Fruit fly (Drosophila melanogaster) whole organism, embryonic: ENCODE measurements around the gene tank.

ENCODE experiments used
- Asciz ChIP-seq: fragments of 200-800 bp; sonication (Bioruptor generic); optimal IDR thresholded peaks from 2 replicates; lab custom pipeline; 2017; ENCODE audit warnings: missing biosample characterization, mild to moderate bottlenecking, missing genetic modification characterization, missing genetic modification reagents
- Awh ChIP-seq: fragments of 200-800 bp; sonication (Bioruptor generic); IDR thresholded peaks from 2 replicates; pipeline ENCODE4, ENCODE4 v1.3.6; 2022; ENCODE audit warnings: missing biosample characterization, missing genetic modification characterization
- CG10979 ChIP-seq: fragments of 200-800 bp; sonication (Bioruptor generic); optimal IDR thresholded peaks from 2 replicates; lab custom pipeline; 2018; ENCODE audit warnings: missing biosample characterization, mild to moderate bottlenecking, missing genetic modification characterization, moderate library complexity
- CG11560 ChIP-seq: fragments of 200-800 bp; sonication (Bioruptor generic); IDR thresholded peaks from 3 replicates; pipeline ENCODE4 v1.3.6; 2022; ENCODE audit warnings: missing biosample characterization, missing genetic modification characterization
- CG13894 ChIP-seq: fragments of 200-800 bp; sonication (Bioruptor generic); optimal IDR thresholded peaks from 3 replicates; lab custom pipeline; 2018; ENCODE audit warnings: missing biosample characterization, mild to moderate bottlenecking, missing genetic modification characterization, moderate library complexity
- CG1529 ChIP-seq: fragments of 200-800 bp; sonication (Bioruptor generic); optimal IDR thresholded peaks from 3 replicates; lab custom pipeline; 2018; ENCODE audit warnings: missing biosample characterization, missing genetic modification characterization
- CG1647 ChIP-seq: fragments of 200-800 bp; sonication (Bioruptor generic); optimal IDR thresholded peaks from 3 replicates; lab custom pipeline; 2016; ENCODE audit warnings: missing biosample characterization, missing genetic modification characterization
- CG16815 ChIP-seq: fragments of 200-800 bp; sonication (Bioruptor generic); optimal IDR thresholded peaks from 3 replicates; lab custom pipeline; 2017; ENCODE audit warnings: missing biosample characterization, mild to moderate bottlenecking, missing genetic modification characterization
- CG17829 ChIP-seq: fragments of 200-800 bp; optimal IDR thresholded peaks from 2 replicates; lab custom pipeline; 2019; ENCODE audit warnings: missing biosample characterization, mild to moderate bottlenecking, missing genetic modification characterization, moderate library complexity
- CG18476 ChIP-seq: fragments of 200-800 bp; sonication (Bioruptor generic); optimal IDR thresholded peaks from 2 replicates; lab custom pipeline; 2016; ENCODE audit warnings: missing biosample characterization, mild to moderate bottlenecking, missing genetic modification characterization
- CG31388 ChIP-seq: fragments of 200-800 bp; sonication (Bioruptor generic); optimal IDR thresholded peaks from 2 replicates; lab custom pipeline; 2016; ENCODE audit warnings: missing biosample characterization, missing genetic modification characterization
- CG31441 ChIP-seq: fragments of 200-800 bp; sonication (Bioruptor generic); IDR thresholded peaks from 2 replicates; pipeline ENCODE4 v1.3.6; 2022; ENCODE audit warnings: missing biosample characterization, missing genetic modification characterization
- CG32772 ChIP-seq: fragments of 200-800 bp; sonication (Bioruptor generic); IDR thresholded peaks from 2 replicates; pipeline ENCODE4 v1.3.6; 2022; ENCODE audit warnings: missing biosample characterization, missing genetic modification characterization
- CG3407 ChIP-seq: fragments of 200-800 bp; sonication (Bioruptor generic); optimal IDR thresholded peaks from 2 replicates; lab custom pipeline; 2018; ENCODE audit warnings: missing biosample characterization, mild to moderate bottlenecking, missing genetic modification characterization
- CG7786 ChIP-seq: fragments of 200-800 bp; sonication (Bioruptor generic); optimal IDR thresholded peaks from 2 replicates; lab custom pipeline; 2016; ENCODE audit warnings: missing biosample characterization, missing genetic modification characterization
- CG8359 ChIP-seq: fragments of 200-800 bp; sonication (Bioruptor generic); optimal IDR thresholded peaks from 2 replicates; lab custom pipeline; 2017; ENCODE audit warnings: missing biosample characterization, mild to moderate bottlenecking, missing genetic modification characterization, borderline replicate concordance
- D19B ChIP-seq: fragments of 200-800 bp; sonication (Bioruptor generic); optimal IDR thresholded peaks from 2 replicates; lab custom pipeline; 2017; ENCODE audit warnings: missing biosample characterization, mild to moderate bottlenecking, missing genetic modification characterization
- Doc2 ChIP-seq: fragments of 200-800 bp; sonication (Bioruptor generic); IDR thresholded peaks from 2 replicates; pipeline ENCODE4 v1.3.6; 2022; ENCODE audit warnings: missing biosample characterization, missing genetic modification characterization
- Drgx ChIP-seq: fragments of 200-800 bp; sonication (Bioruptor generic); IDR thresholded peaks from 2 replicates; pipeline ENCODE4 v1.3.6; 2022; ENCODE audit warnings: missing biosample characterization, missing genetic modification characterization
- E2f2 ChIP-seq: fragments of 200-800 bp; sonication (Bioruptor generic); IDR thresholded peaks from 2 replicates; pipeline ENCODE4 v1.3.6; 2022; ENCODE audit warnings: missing biosample characterization, missing genetic modification characterization
- Fer1 ChIP-seq: fragments of 200-800 bp; sonication (Bioruptor generic); optimal IDR thresholded peaks from 2 replicates; lab custom pipeline; 2017; ENCODE audit warnings: missing biosample characterization, mild to moderate bottlenecking, missing genetic modification characterization
- H15 ChIP-seq: fragments of 200-800 bp; sonication (Bioruptor generic); IDR thresholded peaks from 3 replicates; pipeline ENCODE4 v1.3.6; 2022; ENCODE audit warnings: missing biosample characterization, missing genetic modification characterization
- HLH3B ChIP-seq: fragments of 200-800 bp; sonication (Bioruptor generic); IDR thresholded peaks from 2 replicates; pipeline ENCODE4 v1.3.6; 2022; ENCODE audit warnings: missing biosample characterization, missing genetic modification characterization
- NK7.1 ChIP-seq: fragments of 200-800 bp; sonication (Bioruptor generic); optimal IDR thresholded peaks from 3 replicates; lab custom pipeline; 2016; ENCODE audit warnings: missing biosample characterization, missing genetic modification characterization
- Side ChIP-seq: fragments of 200-800 bp; sonication (Bioruptor generic); optimal IDR thresholded peaks from 2 replicates; lab custom pipeline; 2016; ENCODE audit warnings: missing biosample characterization, missing genetic modification characterization
- Stat92E ChIP-seq, 3 experiments: fragments of >200 bp in 2 of 3; fragments of 200-800 bp in 1 of 3; sonication (Bioruptor generic) in 1 of 3; optimal IDR thresholded peaks; 2 replicates each; lab custom pipeline; 2017 to 2019; ENCODE audit warnings: missing biosample characterization in 3 of 3, missing genetic modification characterization in 3 of 3, mild to moderate bottlenecking in 1 of 3, moderate library complexity in 1 of 3
- Xbp1 ChIP-seq: fragments of 200-800 bp; sonication (Bioruptor generic); optimal IDR thresholded peaks from 3 replicates; lab custom pipeline; 2016; ENCODE audit warnings: missing biosample characterization, mild to moderate bottlenecking, missing genetic modification characterization
- ato ChIP-seq: fragments of 200-800 bp; sonication (Bioruptor generic); IDR thresholded peaks from 2 replicates; pipeline ENCODE4 v1.3.6; 2022; ENCODE audit warnings: missing biosample characterization, missing genetic modification characterization; ENCODE audit not compliant: partially characterized antibody
- bab2 ChIP-seq: fragments of 200-800 bp; sonication (Bioruptor generic); optimal IDR thresholded peaks from 2 replicates; lab custom pipeline; 2016; ENCODE audit warnings: missing biosample characterization, missing genetic modification characterization
- bigmax ChIP-seq: fragments of 200-800 bp; sonication (Bioruptor generic); optimal IDR thresholded peaks from 2 replicates; lab custom pipeline; 2018; ENCODE audit warnings: missing biosample characterization, mild to moderate bottlenecking, missing genetic modification characterization
- br ChIP-seq: fragments of >200 bp; optimal IDR thresholded peaks from 2 replicates; lab custom pipeline; 2017
- chn ChIP-seq: fragments of 200-800 bp; sonication (Bioruptor generic); optimal IDR thresholded peaks from 2 replicates; lab custom pipeline; 2016; ENCODE audit warnings: missing biosample characterization, missing genetic modification characterization
- corto ChIP-seq: fragments of 200-800 bp; sonication (Bioruptor generic); optimal IDR thresholded peaks from 2 replicates; lab custom pipeline; 2016; ENCODE audit warnings: missing biosample characterization, mild to moderate bottlenecking, missing genetic modification characterization, moderate library complexity
- croc ChIP-seq: fragments of 200-800 bp; sonication (Bioruptor generic); conservative IDR thresholded peaks from 3 replicates; pipeline ENCODE4 v1.3.6; 2022; ENCODE audit warnings: missing biosample characterization, missing genetic modification characterization
- danr ChIP-seq: fragments of 200-800 bp; sonication (Bioruptor generic); IDR thresholded peaks from 2 replicates; pipeline ENCODE4 v1.3.6; 2022; ENCODE audit warnings: missing biosample characterization, missing genetic modification characterization
- dati ChIP-seq: fragments of 200-800 bp; sonication (Bioruptor generic); IDR thresholded peaks from 2 replicates; pipeline ENCODE4 v1.3.6; 2022; ENCODE audit warnings: missing biosample characterization, missing genetic modification characterization
- dimm ChIP-seq: fragments of 200-800 bp; sonication (Bioruptor generic); IDR thresholded peaks from 2 replicates; pipeline ENCODE4 v1.3.6; 2022; ENCODE audit warnings: missing biosample characterization, missing genetic modification characterization
- gfzf ChIP-seq: fragments of 200-800 bp; sonication (Bioruptor generic); optimal IDR thresholded peaks from 2 replicates; lab custom pipeline; 2016; ENCODE audit warnings: missing biosample characterization, mild to moderate bottlenecking, missing genetic modification characterization, moderate library complexity
- jigr1 ChIP-seq: fragments of 200-800 bp; sonication (Bioruptor generic); IDR thresholded peaks from 3 replicates; pipeline ENCODE4 v1.3.6; 2022; ENCODE audit warnings: missing biosample characterization, missing genetic modification characterization
- ken ChIP-seq: fragments of 200-800 bp; sonication (Bioruptor generic); IDR thresholded peaks from 3 replicates; pipeline ENCODE4 v1.3.6; 2022; ENCODE audit warnings: missing biosample characterization, missing genetic modification characterization
- lab ChIP-seq: fragments of 200-800 bp; sonication (Bioruptor generic); optimal IDR thresholded peaks from 3 replicates; lab custom pipeline; 2017; ENCODE audit warnings: missing biosample characterization, missing genetic modification characterization, mild to moderate bottlenecking, moderate library complexity, missing genetic modification reagents
- mld ChIP-seq: fragments of 200-800 bp; sonication (Bioruptor generic); IDR thresholded peaks from 3 replicates; pipeline ENCODE4 v1.3.6; 2022; ENCODE audit warnings: missing biosample characterization, missing genetic modification characterization; ENCODE audit not compliant: partially characterized antibody
- nau ChIP-seq: fragments of 200-800 bp; sonication (Bioruptor generic); optimal IDR thresholded peaks from 3 replicates; lab custom pipeline; 2017; ENCODE audit warnings: missing biosample characterization, mild to moderate bottlenecking, missing genetic modification characterization, missing genetic modification reagents
- odd ChIP-seq: fragments of 200-800 bp; sonication (Bioruptor generic); optimal IDR thresholded peaks from 2 replicates; lab custom pipeline; 2017; ENCODE audit warnings: missing biosample characterization, mild to moderate bottlenecking, missing genetic modification characterization
- p53 ChIP-seq: fragments of 200-800 bp; sonication (Bioruptor generic); optimal IDR thresholded peaks from 2 replicates; lab custom pipeline; 2016; ENCODE audit warnings: missing biosample characterization, missing genetic modification characterization
- rib ChIP-seq: fragments of 200-800 bp; sonication (Bioruptor generic); IDR thresholded peaks from 2 replicates; pipeline ENCODE4 v1.3.6; 2022; ENCODE audit warnings: missing biosample characterization, missing genetic modification characterization
- tin ChIP-seq: fragments of 200-800 bp; sonication (Bioruptor generic); optimal IDR thresholded peaks from 3 replicates; lab custom pipeline; 2016; ENCODE audit warnings: missing biosample characterization, missing genetic modification characterization
- tll ChIP-seq, 2 experiments: fragments of 200-800 bp in 1 of 2; fragments of >200 bp in 1 of 2; sonication (Bioruptor generic) in 1 of 2; optimal IDR thresholded peaks; 2 replicates each; lab custom pipeline; 2017 to 2019; ENCODE audit warnings: missing biosample characterization in 2 of 2, missing genetic modification characterization in 2 of 2, mild to moderate bottlenecking in 1 of 2, moderate library complexity in 1 of 2
- unpg ChIP-seq: fragments of 200-800 bp; sonication (Bioruptor generic); optimal IDR thresholded peaks from 3 replicates; lab custom pipeline; 2018; ENCODE audit warnings: missing biosample characterization, mild to moderate bottlenecking, missing genetic modification characterization, moderate library complexity
- vfl ChIP-seq: fragments of 200-800 bp; sonication (Bioruptor generic); optimal IDR thresholded peaks from 2 replicates; lab custom pipeline; 2016; ENCODE audit warnings: missing biosample characterization, missing genetic modification characterization

Gene tank

dm6 chr2L:4837772-4838397 is at the start of gene tank, which contains the start of gene CG12194:
TSS of gene tank (minus strand) at chr2L:4837999.
TSS of gene CG12194 (plus strand) at chr2L:4838347.
- TF ChIP-seq br (lab: Kevin White, UChicago) (no peak), Xbp1 (GFP tag; lab: Kevin White, UChicago) (peak; percentile 100), CG1529 (GFP tag; lab: Kevin White, UChicago) (peak; percentile 98), CG11560 (peak; percentile 93), CG7786 (GFP tag; lab: Kevin White, UChicago) (peak; percentile 99), CG13894 (tag; lab: Kevin White, UChicago) (peak; percentile 84), croc (GFP tag; lab: Robert Waterston, UW) (peak; percentile 99), E2f2 (GFP tag; lab: Robert Waterston, UW) (peak; percentile 91), Asciz (GFP tag; lab: Kevin White, UChicago) (peak; percentile 99), chn (GFP tag; lab: Kevin White, UChicago) (peak; percentile 99), CG10979 (peak; percentile 99), CG18476 (GFP tag; lab: Kevin White, UChicago) (peak; percentile 98), Fer1 (peak; percentile 98), Drgx (GFP tag; lab: Robert Waterston, UW) (peak; percentile 100), CG16815 (peak; percentile 99), Stat92E (GFP tag; optimal IDR thresholded peaks at IDR 0.05; lab: Kevin White, UChicago) (peak in 1 of 3 experiments; percentile 81), CG8359 (GFP tag; lab: Kevin White, UChicago) (peak; percentile 93), ato (0 out of 2 replicates have a peak, but pooled peaks have one; percentile 47), CG17829 (tag; lab: Kevin White, UChicago) (peak; percentile 98), vfl (GFP tag; lab: Kevin White, UChicago) (peak; percentile 99), dati (GFP tag; lab: Robert Waterston, UW) (peak; percentile 99), bab2 (GFP tag; lab: Kevin White, UChicago) (peak; percentile 99), gfzf (GFP tag; lab: Kevin White, UChicago) (peak; percentile 37), CG31388 (GFP tag; lab: Kevin White, UChicago) (peak; percentile 98), ken (GFP tag; lab: Robert Waterston, UW) (peak; percentile 99), NK7.1 (peak; percentile 98), CG32772 (GFP tag; lab: Robert Waterston, UW) (peak; percentile 100), jigr1 (GFP tag; lab: Robert Waterston, UW) (peak; percentile 99), CG1647 (GFP tag; lab: Kevin White, UChicago) (peak; percentile 99), odd (GFP tag; lab: Kevin White, UChicago) (peak; percentile 96), nau (GFP tag; lab: Kevin White, UChicago) (peak; percentile 99), mld (0 out of 3 replicates have a peak, but pooled peaks have one; percentile 38), tll (GFP tag; optimal IDR thresholded peaks at IDR 0.05; lab: Kevin White, UChicago) (peak in 1 of 2 experiments; percentile 31), lab (peak; percentile 99), tin (GFP tag; lab: Kevin White, UChicago) (peak; percentile 99), danr (GFP tag; lab: Robert Waterston, UW) (peak; percentile 99), unpg (GFP tag; lab: Kevin White, UChicago) (peak; percentile 99), CG3407 (GFP tag; lab: Kevin White, UChicago) (peak; percentile 98), corto (GFP tag; lab: Kevin White, UChicago) (peak; percentile 96), Awh (GFP tag; lab: Robert Waterston, UW) (peak; percentile 99), bigmax (GFP tag; lab: Kevin White, UChicago) (peak; percentile 82), D19B (GFP tag; lab: Kevin White, UChicago) (peak; percentile 95), rib (peak; percentile 98), CG31441 (peak; percentile 97), p53 (GFP tag; lab: Kevin White, UChicago) (peak; percentile 97), dimm (peak; percentile 98), Side (peak; percentile 99), Doc2 (GFP tag; lab: Robert Waterston, UW) (peak; percentile 98), HLH3B (GFP tag; lab: Robert Waterston, UW) (peak; percentile 99), H15 (GFP tag; lab: Robert Waterston, UW) (peak; percentile 99)
